Worm (Caenorhabditis elegans) whole organism, young adult: ENCODE measurements around the gene T23G7.2.

Source experiments
- F10E7.11 ChIP-seq: sonication (generic microtip); optimal IDR thresholded peaks from 2 replicates; lab custom pipeline; 2017; ENCODE audit warnings: mild to moderate bottlenecking, missing genetic modification characterization, moderate library complexity, missing compliant biosample characterization
- F49E8.2 ChIP-seq: sonication (generic microtip); optimal IDR thresholded peaks from 3 replicates; lab custom pipeline; 2017; ENCODE audit warnings: missing genetic modification characterization, mild to moderate bottlenecking, missing compliant biosample characterization, antibody characterized with exemption, moderate library complexity; ENCODE audit not compliant: insufficient read depth
- ama-1 ChIP-seq, 3 experiments: fragments of 150-350 bp in 1 of 3; sonication (generic microtip) in 2 of 3; optimal IDR thresholded peaks; 2 replicates each; lab custom pipeline; 2014 to 2018; ENCODE audit warnings: missing biosample characterization in 2 of 3, missing genetic modification characterization in 2 of 3, missing genetic modification reagents in 2 of 3
- gei-17 ChIP-seq: fragments of 200-800 bp; sonication (Bioruptor generic); optimal IDR thresholded peaks from 2 replicates; lab custom pipeline; 2018; ENCODE audit warnings: mild to moderate bottlenecking, missing genetic modification characterization, missing compliant biosample characterization
- hmg-1.2 ChIP-seq: fragments of 200-800 bp; sonication (Bioruptor generic); IDR thresholded peaks from 2 replicates; pipeline ENCODE4 v1.3.6; 2022; ENCODE audit warnings: missing genetic modification reagents, missing genetic modification characterization, missing compliant biosample characterization
- hrde-1 ChIP-seq: sonication (generic microtip); optimal IDR thresholded peaks from 2 replicates; lab custom pipeline; 2016; ENCODE audit warnings: missing genetic modification characterization, mild to moderate bottlenecking, missing compliant biosample characterization, moderate library complexity, missing genotype, missing genetic modification reagents, borderline replicate concordance
- nfya-1 ChIP-seq: sonication (generic microtip); optimal IDR thresholded peaks from 2 replicates; lab custom pipeline; 2017; ENCODE audit warnings: antibody characterized with exemption, missing compliant biosample characterization, missing genetic modification characterization, borderline replicate concordance; ENCODE audit not compliant: insufficient read depth

DNA sequence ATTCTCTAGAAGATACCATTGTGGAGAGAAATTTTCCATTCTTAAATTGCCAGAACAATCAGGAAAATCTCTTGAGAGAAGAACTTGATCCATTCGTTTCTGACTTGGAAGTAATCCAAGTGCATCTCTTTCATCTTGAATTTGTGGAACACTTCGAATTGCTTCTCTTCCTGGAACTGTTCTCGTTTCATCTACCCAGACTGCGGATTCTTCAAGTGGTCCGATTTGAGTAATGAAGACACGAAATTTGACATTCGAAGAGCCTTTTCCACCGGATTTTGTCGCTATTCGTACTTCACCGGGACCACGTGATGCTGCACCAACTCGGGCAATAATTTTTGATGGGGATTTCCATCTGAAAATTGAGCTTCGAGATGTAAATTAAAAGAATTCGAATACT, 3.8 kb upstream of the T23G7.2 start:
- TF ChIP-seq gei-17: no peak
- TF ChIP-seq ama-1 (optimal IDR thresholded peaks at IDR 0.05; lab: Kevin White, UChicago): no peak
- TF ChIP-seq ama-1 (GFP tag; optimal IDR thresholded peaks at IDR 0.05; lab: Kevin White, UChicago): no peak
- TF ChIP-seq F49E8.2 (tag; lab: Kevin White, UChicago): no peak
- no peak for TF ChIP-seq nfya-1 (tag; lab: Kevin White, UChicago)
- TF ChIP-seq hrde-1 (tag; lab: Kevin White, UChicago): no peak
- TF ChIP-seq hmg-1.2 (GFP tag; lab: Robert Waterston, UW): no peak
- TF ChIP-seq F10E7.11 (tag; lab: Kevin White, UChicago): no peak
